Fruit fly (Drosophila melanogaster) whole organism, adult: ENCODE measurements around the gene CG1910.

Experiments
- CG11617 ChIP-seq: fragments of 200-800 bp; sonication (Bioruptor generic); optimal IDR thresholded peaks from 2 replicates; lab custom pipeline; 2017; ENCODE audit warnings: mild to moderate bottlenecking, missing biosample characterization, missing genetic modification reagents, missing genetic modification characterization
- CG12768 ChIP-seq: fragments of 200-800 bp; sonication (Bioruptor generic); optimal IDR thresholded peaks from 2 replicates; lab custom pipeline; 2017; ENCODE audit warnings: missing biosample characterization, missing genetic modification characterization, mild to moderate bottlenecking, moderate library complexity, missing genetic modification reagents
- CG14711 ChIP-seq: fragments of 200-800 bp; sonication (Bioruptor generic); optimal IDR thresholded peaks from 2 replicates; lab custom pipeline; 2018; ENCODE audit warnings: missing biosample characterization, mild to moderate bottlenecking, missing genetic modification characterization, moderate library complexity
- CG1620 ChIP-seq: fragments of 200-800 bp; sonication (Bioruptor generic); optimal IDR thresholded peaks from 2 replicates; lab custom pipeline; 2016; ENCODE audit warnings: missing biosample characterization, missing genetic modification characterization
- CG33017 ChIP-seq: fragments of 200-800 bp; sonication (Bioruptor generic); optimal IDR thresholded peaks from 2 replicates; lab custom pipeline; 2018; ENCODE audit warnings: missing biosample characterization, mild to moderate bottlenecking, missing genetic modification characterization, moderate library complexity
- CG5204 ChIP-seq: fragments of 200-800 bp; sonication (Bioruptor generic); optimal IDR thresholded peaks from 2 replicates; lab custom pipeline; 2016; ENCODE audit warnings: missing biosample characterization, missing genetic modification characterization
- CG7045 ChIP-seq: fragments of 200-800 bp; sonication (Bioruptor generic); optimal IDR thresholded peaks from 2 replicates; lab custom pipeline; 2017; ENCODE audit warnings: missing biosample characterization, mild to moderate bottlenecking, missing genetic modification characterization
- CG7101 ChIP-seq: fragments of 200-800 bp; sonication (Bioruptor generic); optimal IDR thresholded peaks from 2 replicates; lab custom pipeline; 2018; ENCODE audit warnings: missing biosample characterization, mild to moderate bottlenecking, missing genetic modification characterization, moderate library complexity
- Clk ChIP-seq: fragments of 200-800 bp; sonication (Bioruptor generic); optimal IDR thresholded peaks from 2 replicates; lab custom pipeline; 2017; ENCODE audit warnings: missing biosample characterization, missing genetic modification characterization
- Crg-1 ChIP-seq: fragments of 200-800 bp; sonication (Bioruptor generic); optimal IDR thresholded peaks from 2 replicates; lab custom pipeline; 2016; ENCODE audit warnings: missing biosample characterization, missing genetic modification characterization
- Hr96 ChIP-seq: fragments of 200-800 bp; sonication (Bioruptor generic); optimal IDR thresholded peaks from 2 replicates; lab custom pipeline; 2016; ENCODE audit warnings: missing biosample characterization, missing genetic modification characterization
- Mnt ChIP-seq: fragments of 200-800 bp; sonication (Bioruptor generic); optimal IDR thresholded peaks from 2 replicates; lab custom pipeline; 2016; ENCODE audit warnings: missing biosample characterization, mild to moderate bottlenecking, missing genetic modification characterization
- bab1 ChIP-seq: fragments of 200-800 bp; sonication (Bioruptor generic); optimal IDR thresholded peaks from 3 replicates; lab custom pipeline; 2019; ENCODE audit warnings: missing biosample characterization, mild to moderate bottlenecking, missing genetic modification characterization, moderate library complexity
- cic ChIP-seq: fragments of 200-800 bp; sonication (Bioruptor generic); optimal IDR thresholded peaks from 2 replicates; lab custom pipeline; 2017; ENCODE audit warnings: missing biosample characterization, mild to moderate bottlenecking, missing genetic modification characterization, moderate library complexity
- cnc ChIP-seq, 2 experiments: fragments of >200 bp; optimal IDR thresholded peaks; 2 replicates each; lab custom pipeline; 2017
- kay ChIP-seq: fragments of 200-800 bp; sonication (Bioruptor generic); peaks from one replicate; lab custom pipeline; 2016; ENCODE audit warnings: missing biosample characterization, missing genetic modification characterization, borderline replicate concordance
- ovo ChIP-seq: fragments of 200-800 bp; sonication (Bioruptor generic); optimal IDR thresholded peaks from 2 replicates; lab custom pipeline; 2016; ENCODE audit warnings: missing biosample characterization, missing genetic modification characterization
- pad ChIP-seq: fragments of 200-800 bp; sonication (Bioruptor generic); optimal IDR thresholded peaks from 3 replicates; lab custom pipeline; 2017; ENCODE audit warnings: missing biosample characterization, missing genetic modification characterization, mild to moderate bottlenecking, moderate library complexity, missing genetic modification reagents
- tj ChIP-seq: fragments of 200-800 bp; sonication (Bioruptor generic); optimal IDR thresholded peaks from 3 replicates; lab custom pipeline; 2017; ENCODE audit warnings: missing biosample characterization, mild to moderate bottlenecking, missing genetic modification characterization, moderate library complexity
- toe ChIP-seq: fragments of 200-800 bp; sonication (Bioruptor generic); optimal IDR thresholded peaks from 2 replicates; lab custom pipeline; 2016; ENCODE audit warnings: missing biosample characterization, missing genetic modification characterization

CG1910 gene

DNA sequence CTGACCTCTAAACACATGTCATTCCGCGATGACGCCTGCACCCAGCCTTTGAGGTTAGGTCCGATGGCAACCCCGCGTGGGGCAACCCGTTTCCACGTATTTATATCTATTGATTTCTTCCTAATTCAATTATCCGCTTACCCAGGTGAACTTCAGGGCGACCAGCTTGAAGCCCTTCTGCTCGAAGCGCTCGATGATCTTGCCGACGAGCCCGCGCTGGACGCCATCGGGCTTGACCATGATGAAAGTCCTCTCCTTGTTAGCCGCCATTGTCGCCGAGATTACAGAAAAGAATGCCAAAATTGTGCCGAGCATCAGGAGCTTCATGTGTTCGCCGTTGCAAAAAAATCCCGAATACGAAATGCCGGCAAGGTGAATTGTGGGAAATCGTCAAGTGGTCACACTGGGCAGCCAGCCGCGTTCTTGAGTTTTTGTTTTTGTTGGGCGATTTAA lies 1.8 kb upstream of the CG1910 start, which contains the start of gene awd:
awd (minus strand) TSS at position 449 of the 453 bp plus-strand sequence.
- TF ChIP-seq bab1 (GFP tag; lab: Kevin White, UChicago) (peak; percentile 54), CG33017 (tag; lab: Kevin White, UChicago) (peak; percentile 47), Hr96 (GFP tag; lab: Kevin White, UChicago) (peak; percentile 61), kay (GFP tag; lab: Kevin White, UChicago) (no peak), CG11617 (GFP tag; lab: Kevin White, UChicago) (peak; percentile 43), CG14711 (peak; percentile 58), cic (GFP tag; lab: Kevin White, UChicago) (peak; percentile 54), tj (GFP tag; lab: Kevin White, UChicago) (peak; percentile 45), Clk (GFP tag; lab: Kevin White, UChicago) (peak; percentile 30), toe (GFP tag; lab: Kevin White, UChicago) (no peak), Crg-1 (GFP tag; lab: Kevin White, UChicago) (peak; percentile 65), CG7045 (no peak), CG7101 (tag; lab: Kevin White, UChicago) (peak; percentile 56), CG12768 (GFP tag; lab: Kevin White, UChicago) (peak; percentile 27), cnc (optimal IDR thresholded peaks at IDR 0.05; lab: Kevin White, UChicago) (no peak), CG5204 (GFP tag; lab: Kevin White, UChicago) (no peak), Mnt (GFP tag; lab: Kevin White, UChicago) (peak; percentile 95), CG1620 (GFP tag; lab: Kevin White, UChicago) (no peak), ovo (peak; percentile 23), pad (GFP tag; lab: Kevin White, UChicago) (peak; percentile 5)

DNA sequence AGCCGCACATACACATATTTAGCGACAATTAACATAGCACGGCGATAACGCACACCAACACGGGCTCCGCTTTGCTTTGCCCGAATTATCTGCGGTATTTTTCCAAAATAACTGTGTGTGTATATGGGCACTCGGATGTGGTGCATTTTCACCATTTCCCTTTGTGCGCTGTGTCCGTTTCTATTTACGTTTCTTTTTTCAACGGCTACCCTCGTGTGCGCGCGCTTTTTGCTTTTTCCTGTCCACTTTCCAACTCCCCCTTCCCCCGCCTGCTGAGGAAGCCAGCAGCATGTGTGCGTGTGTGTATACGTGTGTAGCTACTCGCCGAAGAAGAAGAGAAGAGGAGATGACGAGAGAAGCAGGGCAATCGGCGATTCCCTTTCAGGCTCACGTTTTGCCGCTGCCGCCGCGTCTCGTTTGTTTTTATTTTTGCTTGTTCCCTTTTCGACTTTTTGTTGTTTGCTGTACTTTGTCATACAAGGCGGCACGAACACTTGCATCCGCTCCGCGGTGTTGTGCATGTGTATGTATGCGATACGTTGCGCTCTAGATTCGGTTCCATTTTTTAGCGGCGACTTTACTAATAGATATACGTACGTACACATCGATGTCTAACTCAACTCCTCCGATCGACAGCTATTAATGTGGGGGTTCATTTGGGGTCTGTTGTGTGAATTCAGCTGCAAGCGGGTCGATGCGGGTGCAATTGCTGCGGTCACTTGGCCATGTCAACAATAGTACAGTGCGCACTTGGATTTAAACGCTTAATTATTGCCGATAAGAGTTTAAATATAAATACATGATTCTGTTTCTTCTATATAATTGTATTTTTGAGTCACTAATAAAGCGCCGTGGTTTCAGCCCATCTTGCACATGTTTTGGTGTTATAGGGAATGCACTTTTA lies 902 bp downstream of the CG1910 start:
- TF ChIP-seq kay (GFP tag; lab: Kevin White, UChicago) (no peak), tj (GFP tag; lab: Kevin White, UChicago) (peak; percentile 40), CG7101 (tag; lab: Kevin White, UChicago) (peak; percentile 5), cnc (optimal IDR thresholded peaks at IDR 0.05; lab: Kevin White, UChicago) (no peak), ovo (peak; percentile 28), Clk (GFP tag; lab: Kevin White, UChicago) (no peak), CG14711 (no peak), CG7045 (no peak), toe (GFP tag; lab: Kevin White, UChicago) (no peak), bab1 (GFP tag; lab: Kevin White, UChicago) (peak; percentile 16), pad (GFP tag; lab: Kevin White, UChicago) (peak; percentile 60), CG11617 (GFP tag; lab: Kevin White, UChicago) (peak; percentile 69), cic (GFP tag; lab: Kevin White, UChicago) (peak; percentile 93), CG1620 (GFP tag; lab: Kevin White, UChicago) (no peak), CG5204 (GFP tag; lab: Kevin White, UChicago) (no peak), Crg-1 (GFP tag; lab: Kevin White, UChicago) (no peak), Mnt (GFP tag; lab: Kevin White, UChicago) (peak; percentile 99), CG33017 (tag; lab: Kevin White, UChicago) (no peak), Hr96 (GFP tag; lab: Kevin White, UChicago) (peak; percentile 49), CG12768 (GFP tag; lab: Kevin White, UChicago) (peak; percentile 28)

DNA sequence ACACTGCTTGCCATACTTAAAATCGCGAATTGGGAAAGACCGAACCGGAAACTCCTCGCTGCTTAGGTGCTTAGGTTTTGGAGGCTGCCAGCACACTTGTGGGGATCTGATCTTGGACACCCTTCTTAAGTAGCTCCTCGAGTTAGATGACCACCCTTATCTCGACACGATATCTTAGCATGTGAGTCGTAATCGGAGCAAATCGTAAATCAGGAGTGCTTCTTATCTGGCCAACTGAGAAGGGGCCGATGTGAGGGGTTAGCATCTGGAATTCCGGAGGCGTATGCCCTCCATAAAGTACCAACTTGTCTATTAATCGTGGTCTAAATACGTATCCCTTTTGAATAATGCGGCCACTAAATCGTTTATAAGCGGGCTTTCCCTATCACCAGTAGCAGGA lies 7.2 kb downstream of the CG1910 start, which contains the start of gene salt:
salt (minus strand) TSS at position 101 of the 400 bp plus-strand sequence.
- TF ChIP-seq CG5204 (GFP tag; lab: Kevin White, UChicago): no peak
- no peak for TF ChIP-seq toe (GFP tag; lab: Kevin White, UChicago)
- TF ChIP-seq CG1620 (GFP tag; lab: Kevin White, UChicago): no peak
- no peak for TF ChIP-seq Clk (GFP tag; lab: Kevin White, UChicago)
- TF ChIP-seq tj (GFP tag; lab: Kevin White, UChicago): no peak
- TF ChIP-seq bab1 (GFP tag; lab: Kevin White, UChicago): no peak
- TF ChIP-seq CG14711: no peak
- no peak for TF ChIP-seq Crg-1 (GFP tag; lab: Kevin White, UChicago)
- no peak for TF ChIP-seq CG7101 (tag; lab: Kevin White, UChicago)
- no peak for TF ChIP-seq CG11617 (GFP tag; lab: Kevin White, UChicago)
- no peak for TF ChIP-seq CG7045
- TF ChIP-seq pad (GFP tag; lab: Kevin White, UChicago): no peak
- TF ChIP-seq Mnt (GFP tag; lab: Kevin White, UChicago): no peak
- no peak for TF ChIP-seq ovo
- TF ChIP-seq cnc (optimal IDR thresholded peaks at IDR 0.05; lab: Kevin White, UChicago): no peak
- no peak for TF ChIP-seq kay (GFP tag; lab: Kevin White, UChicago)
- no peak for TF ChIP-seq CG12768 (GFP tag; lab: Kevin White, UChicago)
- no peak for TF ChIP-seq Hr96 (GFP tag; lab: Kevin White, UChicago)

dm6 chr3R:31758587-31759167 lies 11.2 kb downstream of the CG1910 start, which contains the start of gene CG2187:
TSS of gene CG2187 (minus strand) at chr3R:31758637.
- TF ChIP-seq bab1 (GFP tag; lab: Kevin White, UChicago): no peak
- peak; percentile 17 for TF ChIP-seq kay (GFP tag; lab: Kevin White, UChicago)
